Worm (Caenorhabditis elegans) whole organism, L3 larva: Measurements from ENCODE around the gene hda-6.
A peak's percentile ranks its signal among the peaks of the same experiment; 100 is the strongest.

Experiments used
- R02D3.7 ChIP-seq: fragments of 150-350 bp; optimal IDR thresholded peaks from 2 replicates; lab custom pipeline; 2014; ENCODE audit warnings: missing biosample characterization, missing genetic modification characterization
- ZK546.5 ChIP-seq: sonication (generic microtip); optimal IDR thresholded peaks from 2 replicates; lab custom pipeline; 2017; ENCODE audit warnings: missing biosample characterization, missing genetic modification characterization
- aly-2 ChIP-seq: fragments of 150-350 bp; optimal IDR thresholded peaks from 2 replicates; lab custom pipeline; 2014; ENCODE audit warnings: missing biosample characterization, missing genetic modification characterization
- ceh-82 ChIP-seq: fragments of 150-350 bp; optimal IDR thresholded peaks from 2 replicates; lab custom pipeline; 2014; ENCODE audit warnings: missing biosample characterization, missing genetic modification characterization
- ceh-9 ChIP-seq: sonication (generic microtip); optimal IDR thresholded peaks from 2 replicates; lab custom pipeline; 2018; ENCODE audit warnings: missing biosample characterization, missing genetic modification characterization
- daf-12 ChIP-seq: fragments of 150-350 bp; optimal IDR thresholded peaks from 2 replicates; lab custom pipeline; 2014; ENCODE audit warnings: missing biosample characterization, missing genetic modification reagents, missing genetic modification characterization
- egl-5 ChIP-seq: fragments of 150-350 bp; optimal IDR thresholded peaks from 2 replicates; lab custom pipeline; 2017; ENCODE audit warnings: missing biosample characterization, missing genetic modification reagents, missing genetic modification characterization, inconsistent platforms
- elt-1 ChIP-seq: fragments of 150-350 bp; optimal IDR thresholded peaks from 2 replicates; lab custom pipeline; 2014; ENCODE audit warnings: missing biosample characterization, missing genetic modification characterization
- elt-2 ChIP-seq: sonication (generic microtip); optimal IDR thresholded peaks from 2 replicates; lab custom pipeline; 2016; ENCODE audit warnings: missing genetic modification reagents, mild to moderate bottlenecking, missing genetic modification characterization, missing compliant biosample characterization
- elt-3 ChIP-seq, 3 experiments: fragments of 150-350 bp in 1 of 3; sonication (generic microtip) in 2 of 3; optimal IDR thresholded peaks; 2 replicates in 2 of 3; 4 replicates in 1 of 3; lab custom pipeline; 2014 to 2017; ENCODE audit warnings: missing biosample characterization in 3 of 3, missing genetic modification characterization in 3 of 3
- eor-1 ChIP-seq, 2 experiments: fragments of 150-350 bp; optimal IDR thresholded peaks; 2 replicates each; lab custom pipeline; 2014 to 2018; ENCODE audit warnings: missing biosample characterization in 2 of 2, missing genetic modification characterization in 2 of 2
- fkh-10 ChIP-seq: sonication (generic microtip); optimal IDR thresholded peaks from 2 replicates; lab custom pipeline; 2017; ENCODE audit warnings: missing biosample characterization, missing genetic modification reagents, missing genetic modification characterization
- fkh-2 ChIP-seq: fragments of 150-350 bp; optimal IDR thresholded peaks from 2 replicates; lab custom pipeline; 2014; ENCODE audit warnings: missing biosample characterization, missing genetic modification reagents, missing genetic modification characterization
- fos-1 ChIP-seq: fragments of 150-350 bp; optimal IDR thresholded peaks from 2 replicates; lab custom pipeline; 2014; ENCODE audit warnings: missing biosample characterization, missing genetic modification characterization
- jun-1 ChIP-seq: fragments of 150-350 bp; optimal IDR thresholded peaks from 2 replicates; lab custom pipeline; 2014; ENCODE audit warnings: missing biosample characterization, missing genetic modification reagents, missing genetic modification characterization
- lin-15B ChIP-seq: fragments of 150-350 bp; optimal IDR thresholded peaks from 2 replicates; lab custom pipeline; 2014; ENCODE audit warnings: missing biosample characterization, missing genetic modification characterization
- nfya-1 ChIP-seq: sonication (generic microtip); optimal IDR thresholded peaks from 2 replicates; lab custom pipeline; 2017; ENCODE audit warnings: missing genetic modification characterization, mild to moderate bottlenecking, missing compliant biosample characterization, antibody characterized with exemption, moderate library complexity; ENCODE audit not compliant: insufficient read depth
- nhr-11 ChIP-seq: fragments of 150-350 bp; optimal IDR thresholded peaks from 2 replicates; lab custom pipeline; 2014; ENCODE audit warnings: missing biosample characterization, missing genetic modification characterization
- nhr-12 ChIP-seq: fragments of 150-350 bp; optimal IDR thresholded peaks from 2 replicates; lab custom pipeline; 2014; ENCODE audit warnings: missing biosample characterization, missing genetic modification characterization
- nhr-23 ChIP-seq: fragments of 150-350 bp; optimal IDR thresholded peaks from 2 replicates; lab custom pipeline; 2014; ENCODE audit warnings: missing biosample characterization, missing genetic modification reagents, missing genetic modification characterization
- nhr-25 ChIP-seq: sonication (generic microtip); optimal IDR thresholded peaks from 2 replicates; lab custom pipeline; 2017; ENCODE audit warnings: missing biosample characterization, missing genetic modification characterization
- nhr-28 ChIP-seq: fragments of 150-350 bp; optimal IDR thresholded peaks from 2 replicates; lab custom pipeline; 2014; ENCODE audit warnings: missing biosample characterization, missing genetic modification characterization
- nhr-43 ChIP-seq: sonication (generic microtip); optimal IDR thresholded peaks from 2 replicates; lab custom pipeline; 2016; ENCODE audit warnings: mild to moderate bottlenecking, missing genetic modification characterization, missing compliant biosample characterization; ENCODE audit not compliant: poor library complexity, severe bottlenecking
- nhr-67 ChIP-seq: fragments of 150-350 bp; optimal IDR thresholded peaks from 2 replicates; lab custom pipeline; 2014; ENCODE audit warnings: missing biosample characterization, missing genetic modification characterization
- nhr-76 ChIP-seq: fragments of 150-350 bp; sonication (generic microtip); optimal IDR thresholded peaks from 5 replicates; lab custom pipeline; 2014; ENCODE audit warnings: missing biosample characterization, missing genetic modification characterization
- nhr-77 ChIP-seq: fragments of 150-350 bp; optimal IDR thresholded peaks from 2 replicates; lab custom pipeline; 2014; ENCODE audit warnings: missing biosample characterization, missing genetic modification characterization
- pha-4 ChIP-seq: fragments of 150-350 bp; optimal IDR thresholded peaks from 2 replicates; lab custom pipeline; 2014; ENCODE audit warnings: missing biosample characterization, missing genetic modification reagents, missing genetic modification characterization
- pqm-1 ChIP-seq: fragments of 150-350 bp; optimal IDR thresholded peaks from 2 replicates; lab custom pipeline; 2017; ENCODE audit warnings: missing biosample characterization, missing genetic modification characterization, inconsistent platforms
- sea-2 ChIP-seq: fragments of 150-350 bp; sonication (generic microtip); optimal IDR thresholded peaks from 4 replicates; lab custom pipeline; 2014; ENCODE audit warnings: missing biosample characterization, missing genetic modification reagents, missing genetic modification characterization
- skn-1 ChIP-seq: fragments of 150-350 bp; optimal IDR thresholded peaks from 2 replicates; lab custom pipeline; 2014; ENCODE audit warnings: missing biosample characterization, missing genetic modification characterization
- snpc-4 ChIP-seq: fragments of 150-350 bp; optimal IDR thresholded peaks from 2 replicates; lab custom pipeline; 2014; ENCODE audit warnings: missing biosample characterization, missing genetic modification characterization
- unc-62 ChIP-seq: fragments of 150-350 bp; sonication (generic microtip); optimal IDR thresholded peaks from 4 replicates; lab custom pipeline; 2014; ENCODE audit warnings: missing biosample characterization, missing genetic modification reagents, missing genetic modification characterization
- zag-1 ChIP-seq: fragments of 150-350 bp; optimal IDR thresholded peaks from 2 replicates; lab custom pipeline; 2014; ENCODE audit warnings: missing biosample characterization, missing genetic modification characterization
- ztf-11 ChIP-seq: fragments of 150-350 bp; optimal IDR thresholded peaks from 2 replicates; lab custom pipeline; 2014; ENCODE audit warnings: missing biosample characterization, missing genetic modification characterization
- ztf-4 ChIP-seq: fragments of 150-350 bp; optimal IDR thresholded peaks from 2 replicates; lab custom pipeline; 2014; ENCODE audit warnings: missing biosample characterization, missing genetic modification characterization

Gene hda-6

ce11 chrIV:5385020-5385419 lies 20.9 kb upstream of the hda-6 start, which contains the start of gene F41H10.12:
F41H10.12 (plus strand) TSS chrIV:5385320.
- no peak for TF ChIP-seq ceh-82 (tag; lab: Kevin White, UChicago)
- TF ChIP-seq nhr-76, result no peak
- TF ChIP-seq fkh-2, result no peak
- TF ChIP-seq aly-2 (tag; lab: Kevin White, UChicago), result no peak
- no peak for TF ChIP-seq nhr-23 (tag; lab: Kevin White, UChicago)

- TF ChIP-seq egl-5 (tag; lab: Kevin White, UChicago), result no peak
- no peak for TF ChIP-seq fkh-2
- no peak for TF ChIP-seq nhr-12 (tag; lab: Kevin White, UChicago)
- no peak for TF ChIP-seq elt-1 (tag; lab: Kevin White, UChicago)
- TF ChIP-seq, all 47 proteins: peak for 0
Observed at ce11 chrIV:5382609-5383008, 18.5 kb upstream of the hda-6 start, which contains the start of gene F41H10.1. F41H10.1 (plus strand) TSS chrIV:5382909.

ce11 chrIV:5381334-5381733 lies 17.2 kb upstream of the hda-6 start, which contains the start of gene F41H10.2:
F41H10.2 (plus strand) TSS chrIV:5381634.
- TF ChIP-seq egl-5 (tag; lab: Kevin White, UChicago), result no peak
- no peak for TF ChIP-seq lin-15B
- TF ChIP-seq fkh-2, result no peak
- TF ChIP-seq ceh-9, result no peak
- TF ChIP-seq nhr-11 (tag; lab: Kevin White, UChicago), result no peak
- no peak for TF ChIP-seq pqm-1 (tag; lab: Kevin White, UChicago)
- TF ChIP-seq nhr-67 (tag; lab: Kevin White, UChicago), result no peak
- TF ChIP-seq fos-1 (tag; lab: Kevin White, UChicago), result no peak
- no peak for TF ChIP-seq ztf-4 (tag; lab: Kevin White, UChicago)

- no peak for TF ChIP-seq nhr-11 (tag; lab: Kevin White, UChicago)
- TF ChIP-seq daf-12 (tag; lab: Kevin White, UChicago), result no peak
- TF ChIP-seq zag-1 (tag; lab: Kevin White, UChicago), result no peak
- TF ChIP-seq pqm-1 (tag; lab: Kevin White, UChicago), result peak; percentile 46
- peak; percentile 83 for TF ChIP-seq elt-2 (tag; lab: Kevin White, UChicago)
- no peak for TF ChIP-seq snpc-4 (tag; lab: Kevin White, UChicago)
- TF ChIP-seq nhr-76, result no peak
- TF ChIP-seq nhr-43 (tag; lab: Kevin White, UChicago), result no peak
Observed at ce11 chrIV:5380140-5380539, 16.0 kb upstream of the hda-6 start.

- no peak for TF ChIP-seq nhr-11 (tag; lab: Kevin White, UChicago)
- no peak for TF ChIP-seq unc-62 (GFP tag; lab: Kevin White, UChicago)
- no peak for TF ChIP-seq nhr-28
- TF ChIP-seq eor-1 (tag; optimal IDR thresholded peaks at IDR 0.05; lab: Kevin White, UChicago), result no peak
- peak; percentile 47 for TF ChIP-seq pha-4
- no peak for TF ChIP-seq elt-3 (tag; optimal IDR thresholded peaks at IDR 0.05; lab: Kevin White, UChicago)
- TF ChIP-seq ceh-82 (tag; lab: Kevin White, UChicago), result no peak
- TF ChIP-seq elt-2 (tag; lab: Kevin White, UChicago), result peak; percentile 91
- no peak for TF ChIP-seq lin-15B
- TF ChIP-seq nhr-12 (tag; lab: Kevin White, UChicago), result no peak
- no peak for TF ChIP-seq ztf-4 (tag; lab: Kevin White, UChicago)
- TF ChIP-seq nhr-43 (tag; lab: Kevin White, UChicago), result no peak
- TF ChIP-seq nhr-25 (tag; lab: Kevin White, UChicago), result no peak
- TF ChIP-seq aly-2 (tag; lab: Kevin White, UChicago), result no peak
- peak; percentile 52 for TF ChIP-seq pqm-1 (tag; lab: Kevin White, UChicago)
- no peak for TF ChIP-seq nhr-76
- no peak for TF ChIP-seq ztf-11
Observed at ce11 chrIV:5377062-5377461, 13.0 kb upstream of the hda-6 start, which contains the start of gene elo-5. elo-5 (minus strand) TSS chrIV:5377117.

ce11 chrIV:5374946-5375345 lies 10.8 kb upstream of the hda-6 start:
- no peak for TF ChIP-seq ztf-11
- TF ChIP-seq ceh-82 (tag; lab: Kevin White, UChicago), result no peak
- no peak for TF ChIP-seq ZK546.5 (tag; lab: Kevin White, UChicago)
- TF ChIP-seq elt-2 (tag; lab: Kevin White, UChicago), result no peak
- no peak for TF ChIP-seq skn-1 (tag; lab: Kevin White, UChicago)
- TF ChIP-seq egl-5 (tag; lab: Kevin White, UChicago), result no peak
- TF ChIP-seq fkh-10 (GFP tag; lab: Kevin White, UChicago), result no peak
- no peak for TF ChIP-seq eor-1 (tag; optimal IDR thresholded peaks at IDR 0.05; lab: Kevin White, UChicago)
- TF ChIP-seq R02D3.7 (tag; lab: Kevin White, UChicago), result no peak
- TF ChIP-seq nhr-77, result no peak
- no peak for TF ChIP-seq jun-1 (tag; lab: Kevin White, UChicago)
- TF ChIP-seq sea-2 (GFP tag; lab: Kevin White, UChicago), result no peak
- no peak for TF ChIP-seq daf-12 (tag; lab: Kevin White, UChicago)
- TF ChIP-seq nhr-76, result no peak
- TF ChIP-seq nhr-43 (tag; lab: Kevin White, UChicago), result no peak
- TF ChIP-seq snpc-4 (tag; lab: Kevin White, UChicago), result no peak
- TF ChIP-seq nhr-23 (tag; lab: Kevin White, UChicago), result no peak
- no peak for TF ChIP-seq nfya-1 (tag; lab: Kevin White, UChicago)
- TF ChIP-seq, all 47 proteins: peak for 0
